Worm (Caenorhabditis elegans) whole organism, midembryonic: ENCODE data around the gene wdr-83.

Experiments
- flt-1 ChIP-seq: fragments of 200-800 bp; sonication (Bioruptor generic); IDR thresholded peaks from 2 replicates; pipeline ENCODE4 v1.3.6; 2022; ENCODE audit warnings: missing genetic modification characterization, missing compliant biosample characterization
- ztf-29 ChIP-seq: fragments of 200-800 bp; sonication (Bioruptor generic); IDR thresholded peaks from 2 replicates; pipeline ENCODE4 v1.3.6; 2022; ENCODE audit warnings: missing genetic modification reagents, missing genetic modification characterization, missing compliant biosample characterization

- no peak for TF ChIP-seq flt-1
- 0 out of 2 replicates have a peak, but pooled peaks have one; percentile 19 for TF ChIP-seq ztf-29 (GFP tag; lab: Robert Waterston, UW)
These were observed 14.4 kb downstream of the wdr-83 start for ce11 chrII:5016977-5017585.
